Fruit fly (Drosophila melanogaster) whole organism, embryonic: ENCODE measurements around the gene CNMaR.

ENCODE experiments used
- Atf-2 ChIP-seq: fragments of 200-800 bp; sonication (Bioruptor generic); optimal IDR thresholded peaks from 2 replicates; lab custom pipeline; 2016; ENCODE audit warnings: missing biosample characterization, missing genetic modification characterization
- CG10209 ChIP-seq: fragments of 200-800 bp; sonication (Bioruptor generic); optimal IDR thresholded peaks from 3 replicates; lab custom pipeline; 2017; ENCODE audit warnings: missing biosample characterization, mild to moderate bottlenecking, missing genetic modification characterization, missing genetic modification reagents
- CG14667 ChIP-seq: fragments of 200-800 bp; sonication (Bioruptor generic); IDR thresholded peaks from 2 replicates; pipeline ENCODE4 v1.3.6; 2022; ENCODE audit warnings: missing biosample characterization, missing genetic modification characterization
- CG14710 ChIP-seq: fragments of 200-800 bp; sonication (Bioruptor generic); optimal IDR thresholded peaks from 3 replicates; lab custom pipeline; 2019; ENCODE audit warnings: missing biosample characterization, mild to moderate bottlenecking, missing genetic modification characterization, moderate library complexity
- CG1529 ChIP-seq: fragments of 200-800 bp; sonication (Bioruptor generic); optimal IDR thresholded peaks from 3 replicates; lab custom pipeline; 2018; ENCODE audit warnings: missing biosample characterization, missing genetic modification characterization
- CG15601 ChIP-seq: fragments of 200-800 bp; sonication (Bioruptor generic); optimal IDR thresholded peaks from 3 replicates; lab custom pipeline; 2019; ENCODE audit warnings: missing biosample characterization, mild to moderate bottlenecking, missing genetic modification characterization, moderate library complexity
- CG1647 ChIP-seq: fragments of 200-800 bp; sonication (Bioruptor generic); optimal IDR thresholded peaks from 3 replicates; lab custom pipeline; 2016; ENCODE audit warnings: missing biosample characterization, missing genetic modification characterization
- CG17385 ChIP-seq: fragments of 200-800 bp; sonication (Bioruptor generic); optimal IDR thresholded peaks from 3 replicates; lab custom pipeline; 2018; ENCODE audit warnings: missing biosample characterization, mild to moderate bottlenecking, missing genetic modification characterization
- CG17829 ChIP-seq: fragments of 200-800 bp; optimal IDR thresholded peaks from 2 replicates; lab custom pipeline; 2019; ENCODE audit warnings: missing biosample characterization, mild to moderate bottlenecking, missing genetic modification characterization, moderate library complexity
- CG17912 ChIP-seq: fragments of 200-800 bp; sonication (Bioruptor generic); optimal IDR thresholded peaks from 2 replicates; lab custom pipeline; 2018; ENCODE audit warnings: missing biosample characterization, mild to moderate bottlenecking, missing genetic modification characterization
- CG31388 ChIP-seq: fragments of 200-800 bp; sonication (Bioruptor generic); optimal IDR thresholded peaks from 2 replicates; lab custom pipeline; 2016; ENCODE audit warnings: missing biosample characterization, missing genetic modification characterization
- CG3995 ChIP-seq: fragments of 200-800 bp; sonication (Bioruptor generic); optimal IDR thresholded peaks from 3 replicates; lab custom pipeline; 2016; ENCODE audit warnings: missing biosample characterization, missing genetic modification characterization
- CG4328 ChIP-seq: fragments of 200-800 bp; sonication (Bioruptor generic); optimal IDR thresholded peaks from 3 replicates; lab custom pipeline; 2017; ENCODE audit warnings: missing biosample characterization, missing genetic modification reagents, missing genetic modification characterization
- CG4360 ChIP-seq: fragments of 200-800 bp; sonication (Bioruptor generic); IDR thresholded peaks from 2 replicates; pipeline ENCODE4 v1.3.6; 2022; ENCODE audit warnings: missing biosample characterization, missing genetic modification characterization
- CG43689 ChIP-seq: fragments of 200-800 bp; sonication (Bioruptor generic); IDR thresholded peaks from 2 replicates; pipeline ENCODE4 v1.3.6; 2022; ENCODE audit warnings: missing biosample characterization, missing genetic modification characterization
- CG8359 ChIP-seq: fragments of 200-800 bp; sonication (Bioruptor generic); optimal IDR thresholded peaks from 2 replicates; lab custom pipeline; 2017; ENCODE audit warnings: missing biosample characterization, mild to moderate bottlenecking, missing genetic modification characterization, borderline replicate concordance
- Dfd ChIP-seq, 2 experiments: fragments of >200 bp; optimal IDR thresholded peaks; 2 replicates each; lab custom pipeline; 2017; ENCODE audit warnings: missing biosample characterization in 2 of 2, missing genetic modification characterization in 2 of 2
- E2f2 ChIP-seq: fragments of 200-800 bp; sonication (Bioruptor generic); IDR thresholded peaks from 2 replicates; pipeline ENCODE4 v1.3.6; 2022; ENCODE audit warnings: missing biosample characterization, missing genetic modification characterization
- ERR ChIP-seq: fragments of 200-800 bp; sonication (Bioruptor generic); optimal IDR thresholded peaks from 2 replicates; lab custom pipeline; 2016; ENCODE audit warnings: missing biosample characterization, missing genetic modification characterization
- Eip74EF ChIP-seq, 2 experiments: fragments of 200-800 bp in 1 of 2; fragments of >200 bp in 1 of 2; sonication (Bioruptor generic) in 1 of 2; optimal IDR thresholded peaks; 2 replicates each; lab custom pipeline; 2017 to 2019; ENCODE audit warnings: missing biosample characterization in 2 of 2, missing genetic modification characterization in 2 of 2, mild to moderate bottlenecking in 1 of 2, moderate library complexity in 1 of 2
- GATAe ChIP-seq: fragments of 200-800 bp; sonication (Bioruptor generic); conservative IDR thresholded peaks from 2 replicates; pipeline ENCODE4 v1.3.6; 2022; ENCODE audit warnings: missing biosample characterization, missing genetic modification characterization
- Hmr ChIP-seq: fragments of 200-800 bp; sonication (Bioruptor generic); optimal IDR thresholded peaks from 3 replicates; lab custom pipeline; 2017; ENCODE audit warnings: mild to moderate bottlenecking, missing biosample characterization, missing genetic modification reagents, missing genetic modification characterization
- Hmx ChIP-seq: fragments of 200-800 bp; sonication (Bioruptor generic); optimal IDR thresholded peaks from 2 replicates; lab custom pipeline; 2016; ENCODE audit warnings: missing biosample characterization, missing genetic modification characterization
- Lhr ChIP-seq: fragments of 200-800 bp; sonication (Bioruptor generic); optimal IDR thresholded peaks from 3 replicates; lab custom pipeline; 2017; ENCODE audit warnings: mild to moderate bottlenecking, missing biosample characterization, missing genetic modification reagents, missing genetic modification characterization
- Lim3 ChIP-seq: fragments of 200-800 bp; sonication (Bioruptor generic); IDR thresholded peaks from 2 replicates; pipeline ENCODE4 v1.3.6; 2022; ENCODE audit warnings: missing biosample characterization, missing genetic modification characterization
- Mrtf ChIP-seq: fragments of 200-800 bp; sonication (Bioruptor generic); IDR thresholded peaks from 3 replicates; pipeline ENCODE4 v1.3.6; 2022; ENCODE audit warnings: missing biosample characterization, missing genetic modification characterization
- NC2β ChIP-seq: fragments of 200-800 bp; sonication (Bioruptor generic); optimal IDR thresholded peaks from 2 replicates; lab custom pipeline; 2016; ENCODE audit warnings: missing biosample characterization, missing genetic modification characterization
- NFAT ChIP-seq: fragments of 200-800 bp; sonication (Bioruptor generic); IDR thresholded peaks from 2 replicates; pipeline ENCODE4 v1.3.6; 2022; ENCODE audit warnings: missing biosample characterization, missing genetic modification characterization
- Rx ChIP-seq: fragments of 200-800 bp; sonication (Bioruptor generic); IDR thresholded peaks from 2 replicates; pipeline ENCODE4 v1.3.6; 2022; ENCODE audit warnings: missing biosample characterization, missing genetic modification characterization
- Tbp ChIP-seq: fragments of >200 bp; optimal IDR thresholded peaks from 2 replicates; lab custom pipeline; 2018; ENCODE audit warnings: missing biosample characterization, missing genetic modification characterization
- ase ChIP-seq: fragments of 200-800 bp; sonication (Bioruptor generic); IDR thresholded peaks from 3 replicates; pipeline ENCODE4 v1.3.6; 2022; ENCODE audit warnings: missing biosample characterization, missing genetic modification characterization
- ato ChIP-seq: fragments of 200-800 bp; sonication (Bioruptor generic); IDR thresholded peaks from 2 replicates; pipeline ENCODE4 v1.3.6; 2022; ENCODE audit warnings: missing biosample characterization, missing genetic modification characterization; ENCODE audit not compliant: partially characterized antibody
- bcd ChIP-seq: fragments of 200-800 bp; sonication (Bioruptor generic); optimal IDR thresholded peaks from 2 replicates; lab custom pipeline; 2017; ENCODE audit warnings: missing biosample characterization, mild to moderate bottlenecking, missing genetic modification characterization
- crol ChIP-seq: fragments of 200-800 bp; sonication (Bioruptor generic); IDR thresholded peaks from 2 replicates; pipeline ENCODE4 v1.3.6; 2022; ENCODE audit warnings: missing biosample characterization, missing genetic modification characterization
- dimm ChIP-seq: fragments of 200-800 bp; sonication (Bioruptor generic); IDR thresholded peaks from 2 replicates; pipeline ENCODE4 v1.3.6; 2022; ENCODE audit warnings: missing biosample characterization, missing genetic modification characterization
- dmrt99B ChIP-seq: fragments of 200-800 bp; sonication (Bioruptor generic); optimal IDR thresholded peaks from 2 replicates; lab custom pipeline; 2018; ENCODE audit warnings: missing biosample characterization, mild to moderate bottlenecking, missing genetic modification characterization, moderate library complexity
- fd3F ChIP-seq: fragments of 200-800 bp; sonication (Bioruptor generic); optimal IDR thresholded peaks from 2 replicates; lab custom pipeline; 2018; ENCODE audit warnings: missing biosample characterization, mild to moderate bottlenecking, missing genetic modification characterization, moderate library complexity
- hkb ChIP-seq, 2 experiments: fragments of 200-800 bp in 1 of 2; fragments of >200 bp in 1 of 2; sonication (Bioruptor generic) in 1 of 2; IDR thresholded peaks in 1 of 2; optimal IDR thresholded peaks in 1 of 2; 2 replicates each; pipeline versions ENCODE4 v1.3.6 to Lab custom; 2017 to 2022; ENCODE audit warnings: missing biosample characterization in 1 of 2, missing genetic modification characterization in 1 of 2
- knrl ChIP-seq: fragments of 200-800 bp; sonication (Bioruptor generic); IDR thresholded peaks from 3 replicates; pipeline ENCODE4 v1.3.6; 2022; ENCODE audit warnings: missing biosample characterization, missing genetic modification characterization; ENCODE audit not compliant: partially characterized antibody
- lab ChIP-seq: fragments of 200-800 bp; sonication (Bioruptor generic); optimal IDR thresholded peaks from 3 replicates; lab custom pipeline; 2017; ENCODE audit warnings: missing biosample characterization, missing genetic modification characterization, mild to moderate bottlenecking, moderate library complexity, missing genetic modification reagents
- lilli ChIP-seq: fragments of 200-800 bp; sonication (Bioruptor generic); optimal IDR thresholded peaks from 3 replicates; lab custom pipeline; 2016; ENCODE audit warnings: missing biosample characterization, missing genetic modification characterization
- lmd ChIP-seq: fragments of 200-800 bp; sonication (Bioruptor generic); IDR thresholded peaks from 2 replicates; pipeline ENCODE4 v1.3.6; 2022; ENCODE audit warnings: missing biosample characterization, missing genetic modification characterization
- nmo ChIP-seq: fragments of 200-800 bp; sonication (Bioruptor generic); optimal IDR thresholded peaks from 2 replicates; lab custom pipeline; 2018; ENCODE audit warnings: missing biosample characterization, mild to moderate bottlenecking, missing genetic modification characterization, moderate library complexity
- otp ChIP-seq: fragments of 200-800 bp; sonication (Bioruptor generic); IDR thresholded peaks from 3 replicates; pipeline ENCODE4, ENCODE4 v1.3.6; 2022; ENCODE audit warnings: missing biosample characterization, missing genetic modification characterization
- pum ChIP-seq: fragments of 200-800 bp; sonication (Bioruptor generic); optimal IDR thresholded peaks from 2 replicates; lab custom pipeline; 2016; ENCODE audit warnings: missing biosample characterization, missing genetic modification characterization
- sens-2 ChIP-seq: fragments of 200-800 bp; sonication (Bioruptor generic); IDR thresholded peaks from 2 replicates; pipeline ENCODE4 v1.3.6; 2022; ENCODE audit warnings: missing biosample characterization, missing genetic modification characterization
- sna ChIP-seq: fragments of 200-800 bp; sonication (Bioruptor generic); IDR thresholded peaks from 2 replicates; pipeline ENCODE4 v1.3.6; 2022; ENCODE audit warnings: missing biosample characterization, missing genetic modification characterization; ENCODE audit not compliant: partially characterized antibody
- stc ChIP-seq: fragments of 200-800 bp; sonication (Bioruptor generic); IDR thresholded peaks from 2 replicates; pipeline ENCODE4 v1.3.6; 2022; ENCODE audit warnings: missing biosample characterization, missing genetic modification characterization
- tap ChIP-seq: fragments of 200-800 bp; optimal IDR thresholded peaks from 3 replicates; lab custom pipeline; 2019; ENCODE audit warnings: missing biosample characterization, mild to moderate bottlenecking, missing genetic modification characterization, moderate library complexity
- tup ChIP-seq: fragments of 200-800 bp; sonication (Bioruptor generic); optimal IDR thresholded peaks from 2 replicates; lab custom pipeline; 2016; ENCODE audit warnings: missing biosample characterization, mild to moderate bottlenecking, missing genetic modification characterization, moderate library complexity
- yki ChIP-seq: fragments of >200 bp; optimal IDR thresholded peaks from 3 replicates; lab custom pipeline; 2018

Gene CNMaR

DNA sequence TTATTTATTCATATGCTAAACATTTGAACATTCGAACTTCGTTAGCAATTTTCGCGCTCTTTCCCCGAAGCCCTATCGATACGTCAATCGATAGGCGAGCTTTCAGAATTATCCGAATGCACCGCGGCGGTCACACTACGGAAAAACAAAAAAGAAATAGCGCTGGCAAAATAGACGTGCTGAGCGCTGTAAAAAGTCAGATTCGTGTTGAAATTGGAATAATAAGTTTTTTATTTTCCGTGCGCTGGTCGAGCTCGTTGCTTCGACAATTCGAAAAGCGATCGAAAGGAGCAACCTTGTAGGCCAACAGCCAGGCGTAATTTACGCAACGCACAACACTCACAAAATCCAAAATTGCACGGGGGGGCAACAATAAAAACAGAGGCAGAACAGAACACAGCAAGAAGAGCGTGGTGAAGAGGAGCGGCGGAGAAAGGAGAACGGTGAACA is 54.3 kb downstream of the CNMaR start, which contains the start of gene Ubc4 (continued):
- TF ChIP-seq sens-2 (GFP tag; lab: Robert Waterston, UW) (no peak), CG1647 (GFP tag; lab: Kevin White, UChicago) (no peak), stc (0 out of 2 replicates have a peak, but pooled peaks have one; percentile 11), E2f2 (GFP tag; lab: Robert Waterston, UW) (peak; percentile 98), Lhr (GFP tag; lab: Kevin White, UChicago) (no peak), pum (no peak), Rx (no peak), Mrtf (GFP tag; lab: Robert Waterston, UW) (0 out of 3 replicates have a peak, but pooled peaks have one; percentile 32), ERR (GFP tag; lab: Kevin White, UChicago) (peak; percentile 8), nmo (peak; percentile 10), bcd (GFP tag; lab: Kevin White, UChicago) (no peak), ase (GFP tag; lab: Robert Waterston, UW) (no peak), Hmx (GFP tag; lab: Kevin White, UChicago) (no peak), sna (GFP tag; lab: Robert Waterston, UW) (peak; percentile 88), Dfd (GFP tag; optimal IDR thresholded peaks at IDR 0.05; lab: Kevin White, UChicago) (no peak), ato (peak; percentile 77), NC2β (no peak), Eip74EF (GFP tag; optimal IDR thresholded peaks at IDR 0.05; lab: Kevin White, UChicago) (no peak), GATAe (no peak), CG17912 (GFP tag; lab: Kevin White, UChicago) (no peak), tap (tag; lab: Kevin White, UChicago) (no peak), tup (no peak), Hmr (GFP tag; lab: Kevin White, UChicago) (no peak), otp (GFP tag; lab: Robert Waterston, UW) (no peak), NFAT (GFP tag; lab: Robert Waterston, UW) (peak; percentile 62; the same call in 1 of the 2 replicates), CG43689 (no peak), lmd (GFP tag; lab: Robert Waterston, UW) (no peak), CG1529 (GFP tag; lab: Kevin White, UChicago) (no peak), CG3995 (GFP tag; lab: Kevin White, UChicago) (no peak), lab (GFP tag; lab: Kevin White, UChicago) (no peak), CG17829 (tag; lab: Kevin White, UChicago) (no peak), knrl (GFP tag; lab: Robert Waterston, UW) (peak; percentile 83), CG14667 (GFP tag; lab: Robert Waterston, UW) (no peak), hkb (optimal IDR thresholded peaks at IDR 0.05; lab: Kevin White, UChicago) (no peak), hkb (GFP tag; IDR thresholded peaks at IDR 0.05; lab: Robert Waterston, UW) (no peak), crol (GFP tag; lab: Robert Waterston, UW) (peak; percentile 62), Atf-2 (GFP tag; lab: Kevin White, UChicago) (no peak), lilli (peak; percentile 42), CG4360 (GFP tag; lab: Robert Waterston, UW) (no peak), CG15601 (tag; lab: Kevin White, UChicago) (no peak), yki (lab: Kevin White, UChicago) (no peak), CG14710 (tag; lab: Kevin White, UChicago) (peak; percentile 12), CG10209 (GFP tag; lab: Kevin White, UChicago) (no peak), CG31388 (no peak), CG4328 (no peak), dimm (no peak), dmrt99B (tag; lab: Kevin White, UChicago) (no peak), fd3F (GFP tag; lab: Kevin White, UChicago) (no peak), CG8359 (GFP tag; lab: Kevin White, UChicago) (no peak), Lim3 (GFP tag; lab: Robert Waterston, UW) (no peak), Tbp (GFP tag; lab: Kevin White, UChicago) (no peak), CG17385 (GFP tag; lab: Kevin White, UChicago) (no peak)
